Fruit fly (Drosophila melanogaster): ENCODE data around the gene hth.

Gene hth

dm6 chr3R:10535498-10536142, 103.7 kb downstream of the hth start (continued):
- no peak for TF ChIP-seq NK7.1 (GFP tag; optimal IDR thresholded peaks at IDR 0.05)
- no peak for TF ChIP-seq CG8765 (GFP tag; IDR thresholded peaks at IDR 0.05)
- peak; percentile 83 for TF ChIP-seq Adf1 (GFP tag; IDR thresholded peaks at IDR 0.05)
- no peak for TF ChIP-seq CG3838 (GFP tag; optimal IDR thresholded peaks at IDR 0.05)
- TF ChIP-seq esg (GFP tag; conservative IDR thresholded peaks at IDR 0.05), result no peak
- no peak for TF ChIP-seq CG3065 (GFP tag; optimal IDR thresholded peaks at IDR 0.05)
- no peak for TF ChIP-seq Sry-δ (GFP tag; optimal IDR thresholded peaks at IDR 0.05)
- TF ChIP-seq sim (GFP tag; IDR thresholded peaks at IDR 0.05), result no peak
- no peak for TF ChIP-seq CG14441 (GFP tag; IDR thresholded peaks at IDR 0.05)
- no peak for TF ChIP-seq CG18476 (GFP tag; optimal IDR thresholded peaks at IDR 0.05)
- no peak for TF ChIP-seq CG11723 (GFP tag; optimal IDR thresholded peaks at IDR 0.05)
- peak; percentile 37; the same call in 1 of the 2 replicates for TF ChIP-seq onecut (GFP tag; IDR thresholded peaks at IDR 0.05)
- no peak for TF ChIP-seq CG1233 (GFP tag; optimal IDR thresholded peaks at IDR 0.05)
- TF ChIP-seq CG12769 (tag; optimal IDR thresholded peaks at IDR 0.05), result no peak
- no peak for TF ChIP-seq CG8290 (GFP tag; optimal IDR thresholded peaks at IDR 0.05)
- TF ChIP-seq CG8290 (tag; optimal IDR thresholded peaks at IDR 0.05), result peak in 1 of 2 experiments; percentile 4
- 0 out of 2 replicates have a peak, but pooled peaks have one; percentile 32 for TF ChIP-seq Xrp1 (GFP tag; IDR thresholded peaks at IDR 0.05)
- no peak for TF ChIP-seq sc (optimal IDR thresholded peaks at IDR 0.05)
- no peak for TF ChIP-seq sc (GFP tag; optimal IDR thresholded peaks at IDR 0.05)
- no peak for TF ChIP-seq E2f2 (GFP tag; IDR thresholded peaks at IDR 0.05)
- no peak for TF ChIP-seq tap (tag; optimal IDR thresholded peaks at IDR 0.05)
- no peak for TF ChIP-seq disco-r (GFP tag; optimal IDR thresholded peaks at IDR 0.05)
- TF ChIP-seq NC2β (GFP tag; optimal IDR thresholded peaks at IDR 0.05), result no peak
- TF ChIP-seq CG10462 (GFP tag; optimal IDR thresholded peaks at IDR 0.05), result no peak
- no peak for TF ChIP-seq CG18011 (GFP tag; optimal IDR thresholded peaks at IDR 0.05)
- TF ChIP-seq CG17568 (GFP tag; optimal IDR thresholded peaks at IDR 0.05), result no peak
- peak; percentile 55; the same call in 1 of the 2 replicates for TF ChIP-seq rib (GFP tag; IDR thresholded peaks at IDR 0.05)
- TF ChIP-seq CG1603 (tag; optimal IDR thresholded peaks at IDR 0.05), result no peak
- TF ChIP-seq Dip2 (GFP tag; IDR thresholded peaks at IDR 0.05), result no peak
- no peak for TF ChIP-seq pnt (GFP tag; optimal IDR thresholded peaks at IDR 0.05)
- no peak for TF ChIP-seq knrl (GFP tag; IDR thresholded peaks at IDR 0.05; ENCODE audit: partially characterized antibody)
- TF ChIP-seq bab2 (GFP tag; optimal IDR thresholded peaks at IDR 0.05), result no peak
- no peak for TF ChIP-seq CG17829 (tag; optimal IDR thresholded peaks at IDR 0.05)
- no peak for TF ChIP-seq tin (GFP tag; optimal IDR thresholded peaks at IDR 0.05)
- no peak for TF ChIP-seq Ptx1 (GFP tag; IDR thresholded peaks at IDR 0.05)
- peak; percentile 41 for TF ChIP-seq HmgZ (tag; optimal IDR thresholded peaks at IDR 0.05)
- peak; percentile 52 for TF ChIP-seq zf30C (GFP tag; optimal IDR thresholded peaks at IDR 0.05)
- TF ChIP-seq pan (optimal IDR thresholded peaks at IDR 0.05), result no peak
- TF ChIP-seq pan (GFP tag; optimal IDR thresholded peaks at IDR 0.05 in 1 of 2, IDR thresholded peaks at IDR 0.05 in 1 of 2), result peak in 1 of 2 experiments; percentile 50
- TF ChIP-seq chif (GFP tag; optimal IDR thresholded peaks at IDR 0.05), result no peak
- no peak for TF ChIP-seq CG6272 (GFP tag; IDR thresholded peaks at IDR 0.05)
- no peak for TF ChIP-seq Vsx1 (GFP tag; optimal IDR thresholded peaks at IDR 0.05)
- TF ChIP-seq CG17385 (GFP tag; optimal IDR thresholded peaks at IDR 0.05), result peak; percentile 33
- peak; percentile 95 for TF ChIP-seq Nf-YC (tag; optimal IDR thresholded peaks at IDR 0.05)
- peak; percentile 85 for TF ChIP-seq abd-A (tag; optimal IDR thresholded peaks at IDR 0.05)
- no peak for TF ChIP-seq CG8388 (GFP tag; optimal IDR thresholded peaks at IDR 0.05)
- no peak for TF ChIP-seq bbx (GFP tag; IDR thresholded peaks at IDR 0.05; ENCODE audit: partially characterized antibody)
- TF ChIP-seq trh (GFP tag; optimal IDR thresholded peaks at IDR 0.05), result no peak
- peak; percentile 8; the same call in 1 of the 2 replicates for TF ChIP-seq seq (GFP tag; IDR thresholded peaks at IDR 0.05)
- TF ChIP-seq her (GFP tag; optimal IDR thresholded peaks at IDR 0.05), result no peak
- TF ChIP-seq CG6683 (GFP tag; optimal IDR thresholded peaks at IDR 0.05), result no peak
- TF ChIP-seq CG9609 (GFP tag; optimal IDR thresholded peaks at IDR 0.05), result no peak

Data from whole organism, embryonic.